Comparison of ENCODE assay signal across 1 fruit fly cellular context in the genomic region with DNA sequence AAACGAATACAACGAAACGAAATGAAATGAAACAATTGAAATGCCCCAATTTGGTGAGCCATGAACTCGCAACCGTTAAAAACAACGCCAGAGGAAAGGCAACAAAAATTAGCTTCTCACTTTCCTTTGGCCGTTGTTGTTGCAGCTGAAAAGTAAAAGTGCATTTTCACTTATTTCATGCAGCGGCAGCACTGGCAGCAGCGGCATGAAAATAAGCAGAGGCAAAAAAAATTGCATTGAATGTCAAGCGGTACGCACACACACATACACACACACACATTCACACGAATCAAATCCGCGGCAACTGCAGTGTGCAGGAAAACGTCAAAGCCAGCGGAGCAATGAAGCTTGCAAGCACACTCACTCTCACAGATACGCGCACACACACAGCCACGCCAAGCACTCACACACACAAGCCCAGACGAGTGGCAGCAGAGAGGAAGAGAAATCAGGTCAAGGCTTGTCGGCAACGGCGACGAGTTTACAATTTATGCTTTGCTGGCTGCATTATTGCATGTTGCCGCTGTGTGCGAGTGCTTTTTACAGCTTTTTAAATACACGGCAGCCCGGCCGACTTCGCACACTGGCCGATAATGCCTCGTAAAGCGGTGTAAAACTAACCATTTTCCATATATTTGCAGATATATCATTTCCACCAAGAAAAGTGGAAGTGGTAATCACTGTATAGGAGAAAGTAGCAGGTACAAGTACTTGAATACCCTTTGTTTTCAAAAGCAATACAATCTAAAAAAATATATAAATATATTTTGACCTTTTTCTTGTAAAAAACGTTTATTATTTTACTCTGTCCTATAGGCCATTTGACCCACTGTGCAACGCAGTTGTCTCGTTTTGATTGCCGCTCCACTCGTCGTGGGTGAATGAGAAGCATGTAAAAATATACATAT.
A peak's percentile ranks its signal among the peaks of the same experiment; 100 is the strongest.
TF ChIP-seq lines count a peak whose summit lies in the region.

No protein-coding gene starts in this region.

TF ChIP-seq in whole organism, embryonic, 481 proteins besides CTCF, POLR2A, EP300 and RAD21 (continued from another document and continues in another):
- TF ChIP-seq caup (GFP tag; optimal IDR thresholded peaks at IDR 0.05; lab: Kevin White, UChicago; ENCODE audit: severe bottlenecking) (peak; percentile 30), row (GFP tag; IDR thresholded peaks at IDR 0.05; lab: Robert Waterston, UW) (peak; percentile 87), D19B (GFP tag; optimal IDR thresholded peaks at IDR 0.05; lab: Kevin White, UChicago) (no peak), yki (optimal IDR thresholded peaks at IDR 0.05; lab: Kevin White, UChicago) (no peak), CG8281 (tag; optimal IDR thresholded peaks at IDR 0.05; lab: Kevin White, UChicago) (peak; percentile 55), HLHmδ (GFP tag; optimal IDR thresholded peaks at IDR 0.05; lab: Kevin White, UChicago) (no peak), CG8924 (tag; optimal IDR thresholded peaks at IDR 0.05; lab: Kevin White, UChicago) (peak; percentile 83), Atf-2 (GFP tag; optimal IDR thresholded peaks at IDR 0.05; lab: Kevin White, UChicago) (no peak), CG33213 (GFP tag; optimal IDR thresholded peaks at IDR 0.05; lab: Kevin White, UChicago) (no peak), CG17802 (tag; optimal IDR thresholded peaks at IDR 0.05; lab: Kevin White, UChicago) (peak; percentile 56), CG6254 (GFP tag; optimal IDR thresholded peaks at IDR 0.05; lab: Kevin White, UChicago) (peak; percentile 75), HLH3B (GFP tag; IDR thresholded peaks at IDR 0.05; lab: Robert Waterston, UW) (peak; percentile 85), Taf1 (GFP tag; IDR thresholded peaks at IDR 0.05; lab: Robert Waterston, UW) (no peak), oc (tag; optimal IDR thresholded peaks at IDR 0.05; lab: Kevin White, UChicago) (peak; percentile 82), hbn (GFP tag; IDR thresholded peaks at IDR 0.05; lab: Robert Waterston, UW; ENCODE audit: partially characterized antibody) (no peak), CG6175 (GFP tag; IDR thresholded peaks at IDR 0.05; lab: Robert Waterston, UW) (0 out of 3 replicates have a peak, but pooled peaks have one; percentile 30), CG30020 (tag; optimal IDR thresholded peaks at IDR 0.05; lab: Kevin White, UChicago) (peak; percentile 31), CG30431 (GFP tag; optimal IDR thresholded peaks at IDR 0.05; lab: Kevin White, UChicago) (peak; percentile 41), inv (GFP tag; IDR thresholded peaks at IDR 0.05; lab: Robert Waterston, UW; ENCODE audit: partially characterized antibody) (no peak), Optix (GFP tag; IDR thresholded peaks at IDR 0.05; lab: Robert Waterston, UW) (0 out of 3 replicates have a peak, but pooled peaks have one; percentile 63), CG11398 (GFP tag; optimal IDR thresholded peaks at IDR 0.05; lab: Kevin White, UChicago) (no peak), ab (GFP tag; optimal IDR thresholded peaks at IDR 0.05; lab: Kevin White, UChicago) (no peak), hth (optimal IDR thresholded peaks at IDR 0.05; lab: Kevin White, UChicago) (no peak), CG4707 (GFP tag; optimal IDR thresholded peaks at IDR 0.05; lab: Kevin White, UChicago) (peak; percentile 81), CG13624 (GFP tag; optimal IDR thresholded peaks at IDR 0.05; lab: Kevin White, UChicago) (no peak), Abd-B (GFP tag; optimal IDR thresholded peaks at IDR 0.05; lab: Kevin White, UChicago) (peak; percentile 79), CG14441 (GFP tag; IDR thresholded peaks at IDR 0.05; lab: Robert Waterston, UW) (peak; percentile 46), ems (GFP tag; optimal IDR thresholded peaks at IDR 0.05; lab: Kevin White, UChicago) (peak; percentile 44), HmgD (GFP tag; optimal IDR thresholded peaks at IDR 0.05; lab: Kevin White, UChicago) (no peak), Elba2 (GFP tag; optimal IDR thresholded peaks at IDR 0.05; lab: Kevin White, UChicago) (no peak), ind (GFP tag; optimal IDR thresholded peaks at IDR 0.05; lab: Kevin White, UChicago) (peak; percentile 62), Atf3 (GFP tag; optimal IDR thresholded peaks at IDR 0.05; lab: Kevin White, UChicago) (peak; percentile 4), CG17359 (tag; optimal IDR thresholded peaks at IDR 0.05; lab: Kevin White, UChicago) (peak; percentile 89), grau (tag; optimal IDR thresholded peaks at IDR 0.05; lab: Kevin White, UChicago) (peak; percentile 75), fd102C (GFP tag; optimal IDR thresholded peaks at IDR 0.05; lab: Kevin White, UChicago) (no peak), CG1647 (GFP tag; optimal IDR thresholded peaks at IDR 0.05; lab: Kevin White, UChicago) (no peak), Hmr (GFP tag; optimal IDR thresholded peaks at IDR 0.05; lab: Kevin White, UChicago) (peak; percentile 41), twi (tag; optimal IDR thresholded peaks at IDR 0.05; lab: Kevin White, UChicago) (peak; percentile 15), CG11723 (GFP tag; optimal IDR thresholded peaks at IDR 0.05; lab: Kevin White, UChicago) (peak; percentile 79), Atf6 (GFP tag; IDR thresholded peaks at IDR 0.05; lab: Robert Waterston, UW) (peak; percentile 33; the same call in 1 of the 2 replicates), Tbp (GFP tag; optimal IDR thresholded peaks at IDR 0.05; lab: Kevin White, UChicago) (no peak), NK7.1 (GFP tag; optimal IDR thresholded peaks at IDR 0.05; lab: Kevin White, UChicago) (no peak), fd64A (GFP tag; optimal IDR thresholded peaks at IDR 0.05; lab: Kevin White, UChicago) (peak; percentile 69), Hr39 (optimal IDR thresholded peaks at IDR 0.05; lab: Kevin White, UChicago) (no peak), CG3281 (GFP tag; optimal IDR thresholded peaks at IDR 0.05; lab: Kevin White, UChicago) (peak; percentile 58), Lpt (GFP tag; optimal IDR thresholded peaks at IDR 0.05; lab: Kevin White, UChicago) (no peak), amos (GFP tag; IDR thresholded peaks at IDR 0.05; lab: Robert Waterston, UW; ENCODE audit: partially characterized antibody) (no peak), Jarid2 (GFP tag; optimal IDR thresholded peaks at IDR 0.05; lab: Kevin White, UChicago) (peak; percentile 54), H15 (GFP tag; IDR thresholded peaks at IDR 0.05; lab: Robert Waterston, UW) (peak; percentile 52; the same call in 2 of the 3 replicates), Sin3A (optimal IDR thresholded peaks at IDR 0.05; lab: Kevin White, UChicago) (no peak), CG10321 (GFP tag; IDR thresholded peaks at IDR 0.05; lab: Robert Waterston, UW) (no peak), CG16863 (GFP tag; optimal IDR thresholded peaks at IDR 0.05; lab: Kevin White, UChicago) (peak; percentile 9), cato (GFP tag; optimal IDR thresholded peaks at IDR 0.05; lab: Kevin White, UChicago; ENCODE audit: borderline replicate concordance) (peak; percentile 51), gfzf (GFP tag; optimal IDR thresholded peaks at IDR 0.05; lab: Kevin White, UChicago) (no peak), CG4854 (GFP tag; optimal IDR thresholded peaks at IDR 0.05; lab: Kevin White, UChicago) (no peak), Gsc (GFP tag; IDR thresholded peaks at IDR 0.05; lab: Robert Waterston, UW) (no peak), abd-A (tag; optimal IDR thresholded peaks at IDR 0.05; lab: Kevin White, UChicago) (peak; percentile 22), CG15011 (GFP tag; optimal IDR thresholded peaks at IDR 0.05; lab: Kevin White, UChicago) (peak; percentile 32), stc (GFP tag; IDR thresholded peaks at IDR 0.05; lab: Robert Waterston, UW) (peak; percentile 72), ci (GFP tag; IDR thresholded peaks at IDR 0.05; lab: Robert Waterston, UW) (peak; percentile 87), CG14965 (GFP tag; optimal IDR thresholded peaks at IDR 0.05; lab: Kevin White, UChicago; ENCODE audit: borderline replicate concordance) (no peak), CG5180 (GFP tag; optimal IDR thresholded peaks at IDR 0.05; lab: Kevin White, UChicago) (peak; percentile 77), Nf-YA (GFP tag; IDR thresholded peaks at IDR 0.05; lab: Robert Waterston, UW) (peak; percentile 70), CG31224 (GFP tag; IDR thresholded peaks at IDR 0.05; lab: Robert Waterston, UW) (no peak), pfk (GFP tag; optimal IDR thresholded peaks at IDR 0.05; lab: Kevin White, UChicago) (no peak), CG1832 (GFP tag; optimal IDR thresholded peaks at IDR 0.05; lab: Kevin White, UChicago) (no peak), CG13894 (tag; optimal IDR thresholded peaks at IDR 0.05; lab: Kevin White, UChicago) (no peak), CrebB (tag; optimal IDR thresholded peaks at IDR 0.05; lab: Kevin White, UChicago) (no peak), so (GFP tag; IDR thresholded peaks at IDR 0.05; lab: Robert Waterston, UW) (peak; percentile 77; the same call in 2 of the 3 replicates), CG4424 (GFP tag; optimal IDR thresholded peaks at IDR 0.05; lab: Kevin White, UChicago) (peak; percentile 83), trh (GFP tag; optimal IDR thresholded peaks at IDR 0.05; lab: Kevin White, UChicago) (peak; percentile 22), nmo (GFP tag; optimal IDR thresholded peaks at IDR 0.05; lab: Kevin White, UChicago) (peak; percentile 92), chm (GFP tag; IDR thresholded peaks at IDR 0.05; lab: Robert Waterston, UW) (no peak; the same call in 1 of the 2 replicates), PHDP (tag; optimal IDR thresholded peaks at IDR 0.05; lab: Kevin White, UChicago) (peak; percentile 77), insv (GFP tag; optimal IDR thresholded peaks at IDR 0.05; lab: Kevin White, UChicago) (no peak), CG15696 (tag; optimal IDR thresholded peaks at IDR 0.05; lab: Kevin White, UChicago) (no peak), CG8765 (GFP tag; IDR thresholded peaks at IDR 0.05; lab: Robert Waterston, UW) (no peak), Pdp1 (GFP tag; optimal IDR thresholded peaks at IDR 0.05; lab: Kevin White, UChicago) (peak in 1 of 2 experiments; percentile 14), CG7786 (GFP tag; optimal IDR thresholded peaks at IDR 0.05; lab: Kevin White, UChicago) (no peak), CG16779 (GFP tag; IDR thresholded peaks at IDR 0.05; lab: Robert Waterston, UW) (no peak), Dp (GFP tag; optimal IDR thresholded peaks at IDR 0.05; lab: Kevin White, UChicago) (no peak), Neu2 (GFP tag; optimal IDR thresholded peaks at IDR 0.05; lab: Kevin White, UChicago; ENCODE audit: borderline replicate concordance) (no peak), NC2β (GFP tag; optimal IDR thresholded peaks at IDR 0.05; lab: Kevin White, UChicago) (no peak), cg (GFP tag; optimal IDR thresholded peaks at IDR 0.05; lab: Kevin White, UChicago) (peak; percentile 86), Asciz (GFP tag; optimal IDR thresholded peaks at IDR 0.05; lab: Kevin White, UChicago) (peak; percentile 90), grn (GFP tag; optimal IDR thresholded peaks at IDR 0.05; lab: Kevin White, UChicago) (no peak), CG1792 (GFP tag; optimal IDR thresholded peaks at IDR 0.05; lab: Kevin White, UChicago) (no peak), fu2 (GFP tag; optimal IDR thresholded peaks at IDR 0.05; lab: Kevin White, UChicago) (no peak), Aef1 (GFP tag; IDR thresholded peaks at IDR 0.05; lab: Robert Waterston, UW) (peak; percentile 52; the same call in 2 of the 3 replicates), kay (GFP tag; optimal IDR thresholded peaks at IDR 0.05; lab: Kevin White, UChicago) (peak; percentile 41), lola (GFP tag; optimal IDR thresholded peaks at IDR 0.05; lab: Kevin White, UChicago) (peak in 1 of 3 experiments; percentile 38), CG4282 (GFP tag; optimal IDR thresholded peaks at IDR 0.05; lab: Kevin White, UChicago) (no peak), CG7357 (GFP tag; IDR thresholded peaks at IDR 0.05; lab: Robert Waterston, UW) (peak; percentile 68), nerfin-1 (tag; optimal IDR thresholded peaks at IDR 0.05; lab: Kevin White, UChicago) (peak; percentile 83), CG31441 (GFP tag; IDR thresholded peaks at IDR 0.05; lab: Robert Waterston, UW) (peak; percentile 93), ap (GFP tag; IDR thresholded peaks at IDR 0.05; lab: Robert Waterston, UW) (peak; percentile 58), tna (GFP tag; IDR thresholded peaks at IDR 0.05; lab: Robert Waterston, UW; ENCODE audit: partially characterized antibody) (no peak), Fer2 (tag; optimal IDR thresholded peaks at IDR 0.05; lab: Kevin White, UChicago) (no peak), usp (GFP tag; optimal IDR thresholded peaks at IDR 0.05; lab: Kevin White, UChicago) (no peak), Rx (GFP tag; IDR thresholded peaks at IDR 0.05; lab: Robert Waterston, UW) (peak; percentile 73), h (optimal IDR thresholded peaks at IDR 0.05; lab: Kevin White, UChicago) (no peak), CG4617 (GFP tag; optimal IDR thresholded peaks at IDR 0.05; lab: Kevin White, UChicago; ENCODE audit: borderline replicate concordance) (peak; percentile 30), CG18599 (GFP tag; optimal IDR thresholded peaks at IDR 0.05; lab: Kevin White, UChicago) (peak; percentile 53), Spps (tag; optimal IDR thresholded peaks at IDR 0.05; lab: Kevin White, UChicago) (no peak), CG10274 (GFP tag; optimal IDR thresholded peaks at IDR 0.05; lab: Kevin White, UChicago) (peak; percentile 26), HmgZ (tag; optimal IDR thresholded peaks at IDR 0.05; lab: Kevin White, UChicago) (peak; percentile 37), trem (tag; optimal IDR thresholded peaks at IDR 0.05; lab: Kevin White, UChicago) (peak; percentile 65), gcm2 (GFP tag; optimal IDR thresholded peaks at IDR 0.05; lab: Kevin White, UChicago) (no peak), GATAe (GFP tag; conservative IDR thresholded peaks at IDR 0.05; lab: Robert Waterston, UW) (no peak), sens-2 (GFP tag; IDR thresholded peaks at IDR 0.05; lab: Robert Waterston, UW) (no peak; the same call in 1 of the 2 replicates), CG5953 (GFP tag; IDR thresholded peaks at IDR 0.05; lab: Robert Waterston, UW) (peak; percentile 71; the same call in 1 of the 2 replicates), CG8290 (GFP tag; optimal IDR thresholded peaks at IDR 0.05; lab: Kevin White, UChicago) (no peak), CG8290 (tag; optimal IDR thresholded peaks at IDR 0.05; lab: Kevin White, UChicago) (peak in 1 of 2 experiments; percentile 31), H2.0 (GFP tag; IDR thresholded peaks at IDR 0.05; lab: Robert Waterston, UW) (peak; percentile 57), chif (GFP tag; optimal IDR thresholded peaks at IDR 0.05; lab: Kevin White, UChicago) (peak in 1 of 2 experiments; percentile 33), Hsf (GFP tag; optimal IDR thresholded peaks at IDR 0.05; lab: Kevin White, UChicago) (peak; percentile 26), CG11085 (GFP tag; IDR thresholded peaks at IDR 0.05; lab: Robert Waterston, UW) (no peak), Xrp1 (GFP tag; IDR thresholded peaks at IDR 0.05; lab: Robert Waterston, UW) (peak; percentile 78), esg (GFP tag; conservative IDR thresholded peaks at IDR 0.05; lab: Robert Waterston, UW) (peak; percentile 78), CkIIα-i1 (GFP tag; IDR thresholded peaks at IDR 0.05; lab: Robert Waterston, UW) (no peak)
